Worm (Caenorhabditis elegans) whole organism, young adult: ENCODE results near the gene spp-21.

ENCODE experiments used
- B0261.1 ChIP-seq: sonication (generic microtip); optimal IDR thresholded peaks from 2 replicates; lab custom pipeline; 2016; ENCODE audit warnings: mild to moderate bottlenecking, missing genetic modification characterization, moderate library complexity, missing compliant biosample characterization
- F49E8.2 ChIP-seq: sonication (generic microtip); optimal IDR thresholded peaks from 3 replicates; lab custom pipeline; 2017; ENCODE audit warnings: missing genetic modification characterization, mild to moderate bottlenecking, missing compliant biosample characterization, antibody characterized with exemption, moderate library complexity; ENCODE audit not compliant: insufficient read depth
- T26A5.8 ChIP-seq: sonication (generic microtip); optimal IDR thresholded peaks from 2 replicates; lab custom pipeline; 2016; ENCODE audit warnings: missing genetic modification characterization, missing compliant biosample characterization
- aptf-3 ChIP-seq: fragments of 200-800 bp; sonication (Bioruptor generic); IDR thresholded peaks from 2 replicates; pipeline ENCODE4 v1.3.6; 2022; ENCODE audit warnings: missing genetic modification characterization, missing compliant biosample characterization
- ceh-27 ChIP-seq: fragments of 200-800 bp; sonication (Bioruptor generic); optimal IDR thresholded peaks from 2 replicates; lab custom pipeline; 2018; ENCODE audit warnings: mild to moderate bottlenecking, missing genetic modification characterization, moderate library complexity, missing compliant biosample characterization
- ceh-79 ChIP-seq: sonication (generic microtip); optimal IDR thresholded peaks from 2 replicates; lab custom pipeline; 2017; ENCODE audit warnings: mild to moderate bottlenecking, missing genetic modification characterization, missing compliant biosample characterization
- ceh-91 ChIP-seq: fragments of 200-800 bp; sonication (Bioruptor generic); IDR thresholded peaks from 2 replicates; pipeline ENCODE4 v1.3.6; 2022; ENCODE audit warnings: missing genetic modification reagents, missing genetic modification characterization, missing compliant biosample characterization
- ekl-4 ChIP-seq: fragments of 200-800 bp; sonication (Bioruptor generic); IDR thresholded peaks from 2 replicates; pipeline ENCODE4 v1.3.6; 2022; ENCODE audit warnings: missing genetic modification reagents, missing genetic modification characterization, missing compliant biosample characterization
- hmg-20 ChIP-seq: fragments of 200-800 bp; sonication (Bioruptor generic); IDR thresholded peaks from 2 replicates; pipeline ENCODE4 v1.3.6; 2022; ENCODE audit warnings: missing genetic modification reagents, missing genetic modification characterization, missing compliant biosample characterization
- nhr-179 ChIP-seq: sonication (generic microtip); optimal IDR thresholded peaks from 2 replicates; lab custom pipeline; 2016; ENCODE audit warnings: mild to moderate bottlenecking, missing genetic modification characterization, missing compliant biosample characterization
- sea-2 ChIP-seq: fragments of 200-800 bp; sonication (Bioruptor generic); IDR thresholded peaks from 2 replicates; pipeline ENCODE4 v1.3.6; 2022; ENCODE audit warnings: missing genetic modification characterization, missing compliant biosample characterization

ce11 chrX:11477748-11478147 lies 12.2 kb upstream of the spp-21 start:
- TF ChIP-seq hmg-20 (GFP tag; lab: Robert Waterston, UW) (no peak), aptf-3 (GFP tag; lab: Robert Waterston, UW) (no peak), B0261.1 (tag; lab: Kevin White, UChicago) (no peak), nhr-179 (tag; lab: Kevin White, UChicago) (no peak), ceh-91 (GFP tag; lab: Robert Waterston, UW) (no peak), sea-2 (GFP tag; lab: Robert Waterston, UW) (no peak), ekl-4 (GFP tag; lab: Robert Waterston, UW) (no peak), T26A5.8 (tag; lab: Kevin White, UChicago) (no peak), ceh-27 (GFP tag; lab: Kevin White, UChicago) (no peak), ceh-79 (no peak), F49E8.2 (tag; lab: Kevin White, UChicago) (no peak)
